Fruit fly (Drosophila melanogaster) whole organism, embryonic: Measurements from ENCODE around the gene CG44044.

Source experiments
- Abd-B ChIP-seq: fragments of 200-800 bp; sonication (Bioruptor generic); optimal IDR thresholded peaks from 2 replicates; lab custom pipeline; 2018; ENCODE audit warnings: missing biosample characterization, mild to moderate bottlenecking, missing genetic modification characterization, moderate library complexity
- Awh ChIP-seq: fragments of 200-800 bp; sonication (Bioruptor generic); IDR thresholded peaks from 2 replicates; pipeline ENCODE4, ENCODE4 v1.3.6; 2022; ENCODE audit warnings: missing biosample characterization, missing genetic modification characterization
- CG10431 ChIP-seq: fragments of 200-800 bp; sonication (Bioruptor generic); optimal IDR thresholded peaks from 3 replicates; lab custom pipeline; 2018; ENCODE audit warnings: missing biosample characterization, mild to moderate bottlenecking, missing genetic modification characterization
- CG12769 ChIP-seq: fragments of 200-800 bp; sonication (Bioruptor generic); optimal IDR thresholded peaks from 2 replicates; lab custom pipeline; 2019; ENCODE audit warnings: missing biosample characterization, mild to moderate bottlenecking, missing genetic modification characterization, moderate library complexity
- CG13287 ChIP-seq: fragments of 200-800 bp; sonication (Bioruptor generic); IDR thresholded peaks from 2 replicates; pipeline ENCODE4 v1.3.6; 2022; ENCODE audit warnings: missing biosample characterization, missing genetic modification characterization; ENCODE audit not compliant: partially characterized antibody
- CG13624 ChIP-seq: fragments of 200-800 bp; sonication (Bioruptor generic); optimal IDR thresholded peaks from 2 replicates; lab custom pipeline; 2016; ENCODE audit warnings: missing biosample characterization, missing genetic modification characterization
- CG14710 ChIP-seq: fragments of 200-800 bp; sonication (Bioruptor generic); optimal IDR thresholded peaks from 3 replicates; lab custom pipeline; 2019; ENCODE audit warnings: missing biosample characterization, mild to moderate bottlenecking, missing genetic modification characterization, moderate library complexity
- CG18619 ChIP-seq: fragments of 200-800 bp; sonication (Bioruptor generic); optimal IDR thresholded peaks from 3 replicates; lab custom pipeline; 2017; ENCODE audit warnings: missing biosample characterization, mild to moderate bottlenecking, missing genetic modification characterization
- CG2116 ChIP-seq: fragments of 200-800 bp; sonication (Bioruptor generic); optimal IDR thresholded peaks from 3 replicates; lab custom pipeline; 2018; ENCODE audit warnings: missing biosample characterization, mild to moderate bottlenecking, missing genetic modification characterization
- CG30020 ChIP-seq: fragments of 200-800 bp; optimal IDR thresholded peaks from 2 replicates; lab custom pipeline; 2019; ENCODE audit warnings: missing biosample characterization, mild to moderate bottlenecking, missing genetic modification characterization, moderate library complexity
- CG31388 ChIP-seq: fragments of 200-800 bp; sonication (Bioruptor generic); optimal IDR thresholded peaks from 2 replicates; lab custom pipeline; 2016; ENCODE audit warnings: missing biosample characterization, missing genetic modification characterization
- CG33557 ChIP-seq: fragments of 200-800 bp; sonication (Bioruptor generic); optimal IDR thresholded peaks from 2 replicates; lab custom pipeline; 2019; ENCODE audit warnings: missing biosample characterization, mild to moderate bottlenecking, missing genetic modification characterization, moderate library complexity
- CG3407 ChIP-seq: fragments of 200-800 bp; sonication (Bioruptor generic); optimal IDR thresholded peaks from 2 replicates; lab custom pipeline; 2018; ENCODE audit warnings: missing biosample characterization, mild to moderate bottlenecking, missing genetic modification characterization
- CG43689 ChIP-seq: fragments of 200-800 bp; sonication (Bioruptor generic); IDR thresholded peaks from 2 replicates; pipeline ENCODE4 v1.3.6; 2022; ENCODE audit warnings: missing biosample characterization, missing genetic modification characterization
- CG4617 ChIP-seq: fragments of 200-800 bp; sonication (Bioruptor generic); optimal IDR thresholded peaks from 3 replicates; lab custom pipeline; 2016; ENCODE audit warnings: missing biosample characterization, missing genetic modification characterization, borderline replicate concordance
- CG5953 ChIP-seq: fragments of 200-800 bp; sonication (Bioruptor generic); IDR thresholded peaks from 2 replicates; pipeline ENCODE4 v1.3.6; 2022; ENCODE audit warnings: missing biosample characterization, missing genetic modification characterization
- CG6683 ChIP-seq: fragments of 200-800 bp; sonication (Bioruptor generic); optimal IDR thresholded peaks from 2 replicates; lab custom pipeline; 2017; ENCODE audit warnings: missing biosample characterization, mild to moderate bottlenecking, missing genetic modification characterization, missing genetic modification reagents
- Camta ChIP-seq: fragments of 200-800 bp; sonication (Bioruptor generic); optimal IDR thresholded peaks from 2 replicates; lab custom pipeline; 2016; ENCODE audit warnings: missing biosample characterization, missing genetic modification characterization
- CrebB ChIP-seq: fragments of 200-800 bp; sonication (Bioruptor generic); optimal IDR thresholded peaks from 3 replicates; lab custom pipeline; 2018; ENCODE audit warnings: missing biosample characterization, mild to moderate bottlenecking, missing genetic modification characterization
- Dad ChIP-seq: fragments of 200-800 bp; sonication (Bioruptor generic); optimal IDR thresholded peaks from 3 replicates; lab custom pipeline; 2016; ENCODE audit warnings: missing biosample characterization, missing genetic modification characterization
- Dek ChIP-seq: fragments of 200-800 bp; sonication (Bioruptor generic); optimal IDR thresholded peaks from 3 replicates; lab custom pipeline; 2019; ENCODE audit warnings: missing biosample characterization, mild to moderate bottlenecking, missing genetic modification characterization, moderate library complexity
- Dll ChIP-seq: fragments of 200-800 bp; sonication (Bioruptor generic); IDR thresholded peaks from 4 replicates; pipeline ENCODE4 v1.3.6; 2022; ENCODE audit warnings: missing biosample characterization, missing genetic modification characterization; ENCODE audit not compliant: partially characterized antibody
- Ets65A ChIP-seq: fragments of 200-800 bp; sonication (Bioruptor generic); peaks from one replicate; lab custom pipeline; 2016; ENCODE audit warnings: missing biosample characterization, missing genetic modification characterization
- Ets97D ChIP-seq: fragments of 200-800 bp; sonication (Bioruptor generic); optimal IDR thresholded peaks from 3 replicates; lab custom pipeline; 2016; ENCODE audit warnings: missing biosample characterization, missing genetic modification characterization
- Fer3 ChIP-seq: fragments of 200-800 bp; sonication (Bioruptor generic); optimal IDR thresholded peaks from 2 replicates; lab custom pipeline; 2018; ENCODE audit warnings: missing biosample characterization, mild to moderate bottlenecking, missing genetic modification characterization, moderate library complexity
- HLHmδ ChIP-seq: fragments of 200-800 bp; sonication (Bioruptor generic); optimal IDR thresholded peaks from 2 replicates; lab custom pipeline; 2018; ENCODE audit warnings: missing biosample characterization, mild to moderate bottlenecking, missing genetic modification characterization, moderate library complexity
- Hey ChIP-seq: fragments of 200-800 bp; sonication (Bioruptor generic); optimal IDR thresholded peaks from 3 replicates; lab custom pipeline; 2018; ENCODE audit warnings: missing biosample characterization, mild to moderate bottlenecking, missing genetic modification characterization
- Hr3 ChIP-seq: fragments of 200-800 bp; sonication (Bioruptor generic); optimal IDR thresholded peaks from 3 replicates; lab custom pipeline; 2016; ENCODE audit warnings: missing biosample characterization, missing genetic modification characterization
- Hr39 ChIP-seq: fragments of >200 bp; optimal IDR thresholded peaks from 2 replicates; lab custom pipeline; 2017
- Mrtf ChIP-seq: fragments of 200-800 bp; sonication (Bioruptor generic); IDR thresholded peaks from 3 replicates; pipeline ENCODE4 v1.3.6; 2022; ENCODE audit warnings: missing biosample characterization, missing genetic modification characterization
- Myb ChIP-seq: fragments of 200-800 bp; sonication (Bioruptor generic); optimal IDR thresholded peaks from 2 replicates; lab custom pipeline; 2016; ENCODE audit warnings: missing biosample characterization, missing genetic modification characterization
- Nf-YB ChIP-seq: fragments of 200-800 bp; sonication (Bioruptor generic); optimal IDR thresholded peaks from 3 replicates; lab custom pipeline; 2019; ENCODE audit warnings: missing biosample characterization, mild to moderate bottlenecking, missing genetic modification characterization, moderate library complexity
- chn ChIP-seq: fragments of 200-800 bp; sonication (Bioruptor generic); optimal IDR thresholded peaks from 2 replicates; lab custom pipeline; 2016; ENCODE audit warnings: missing biosample characterization, missing genetic modification characterization
- dm ChIP-seq: fragments of 200-800 bp; sonication (Bioruptor generic); optimal IDR thresholded peaks from 3 replicates; lab custom pipeline; 2016; ENCODE audit warnings: missing biosample characterization, missing genetic modification characterization
- dmrt11E ChIP-seq: fragments of 200-800 bp; sonication (Bioruptor generic); optimal IDR thresholded peaks from 3 replicates; lab custom pipeline; 2018; ENCODE audit warnings: missing biosample characterization, mild to moderate bottlenecking, missing genetic modification characterization, moderate library complexity
- fd96Cb ChIP-seq: fragments of 200-800 bp; sonication (Bioruptor generic); optimal IDR thresholded peaks from 2 replicates; lab custom pipeline; 2018; ENCODE audit warnings: missing biosample characterization, mild to moderate bottlenecking, missing genetic modification characterization, moderate library complexity
- gcm ChIP-seq: fragments of 200-800 bp; sonication (Bioruptor generic); optimal IDR thresholded peaks from 2 replicates; lab custom pipeline; 2019; ENCODE audit warnings: missing biosample characterization, mild to moderate bottlenecking, missing genetic modification characterization, moderate library complexity
- h ChIP-seq: fragments of >200 bp; optimal IDR thresholded peaks from 2 replicates; lab custom pipeline; 2017
- ham ChIP-seq: fragments of 200-800 bp; sonication (Bioruptor generic); IDR thresholded peaks from 2 replicates; pipeline ENCODE4 v1.3.6; 2022; ENCODE audit warnings: missing biosample characterization, missing genetic modification characterization
- klu ChIP-seq: fragments of 200-800 bp; sonication (Bioruptor generic); IDR thresholded peaks from 2 replicates; pipeline ENCODE4 v1.3.6; 2022; ENCODE audit warnings: missing biosample characterization, missing genetic modification characterization
- mld ChIP-seq: fragments of 200-800 bp; sonication (Bioruptor generic); IDR thresholded peaks from 3 replicates; pipeline ENCODE4 v1.3.6; 2022; ENCODE audit warnings: missing biosample characterization, missing genetic modification characterization; ENCODE audit not compliant: partially characterized antibody
- pita ChIP-seq: fragments of 200-800 bp; sonication (Bioruptor generic); optimal IDR thresholded peaks from 2 replicates; lab custom pipeline; 2017; ENCODE audit warnings: missing biosample characterization, mild to moderate bottlenecking, missing genetic modification characterization
- ro ChIP-seq: fragments of 200-800 bp; sonication (Bioruptor generic); IDR thresholded peaks from 2 replicates; pipeline ENCODE4 v1.3.6; 2022; ENCODE audit warnings: missing biosample characterization, missing genetic modification characterization
- sd ChIP-seq: fragments of 200-800 bp; sonication (Bioruptor generic); optimal IDR thresholded peaks from 3 replicates; lab custom pipeline; 2018; ENCODE audit warnings: missing biosample characterization, mild to moderate bottlenecking, missing genetic modification characterization, moderate library complexity
- sens ChIP-seq: fragments of 200-800 bp; sonication (Bioruptor generic); peaks from one replicate; lab custom pipeline; 2016; ENCODE audit warnings: missing biosample characterization, missing genetic modification characterization
- sima ChIP-seq: fragments of 200-800 bp; sonication (Bioruptor generic); optimal IDR thresholded peaks from 2 replicates; lab custom pipeline; 2016; ENCODE audit warnings: missing biosample characterization, missing genetic modification characterization
- tgo ChIP-seq: fragments of 200-800 bp; sonication (Bioruptor generic); IDR thresholded peaks from 3 replicates; pipeline ENCODE4 v1.3.6; 2022; ENCODE audit warnings: missing biosample characterization, missing genetic modification characterization
- ttk ChIP-seq: fragments of 200-800 bp; sonication (Bioruptor generic); IDR thresholded peaks from 2 replicates; pipeline ENCODE4 v2.1.2; 2022; ENCODE audit warnings: missing biosample characterization, missing genetic modification characterization
- usp ChIP-seq: fragments of >200 bp; optimal IDR thresholded peaks from 2 replicates; lab custom pipeline; 2017; ENCODE audit warnings: missing biosample characterization, missing genetic modification characterization
- vfl ChIP-seq: fragments of 200-800 bp; sonication (Bioruptor generic); optimal IDR thresholded peaks from 2 replicates; lab custom pipeline; 2016; ENCODE audit warnings: missing biosample characterization, missing genetic modification characterization
- vnd ChIP-seq: fragments of 200-800 bp; sonication (Bioruptor generic); IDR thresholded peaks from 3 replicates; pipeline ENCODE4 v1.3.6; 2022; ENCODE audit warnings: missing biosample characterization, missing genetic modification characterization; ENCODE audit not compliant: partially characterized antibody

Gene CG44044

dm6 chr3R:16341817-16342374 is 20.3 kb downstream of the CG44044 start, which contains the start of the genes SF2 and pad (continued):
- TF ChIP-seq CG2116 (GFP tag; lab: Kevin White, UChicago) (peak; percentile 95), Dek (tag; lab: Kevin White, UChicago) (peak; percentile 68), Nf-YB (GFP tag; lab: Kevin White, UChicago) (peak; percentile 22), Hr3 (peak; percentile 74), Myb (GFP tag; lab: Kevin White, UChicago) (peak; percentile 56), Hey (tag; lab: Kevin White, UChicago) (no peak), fd96Cb (tag; lab: Kevin White, UChicago) (peak; percentile 64), HLHmδ (peak; percentile 13), tgo (GFP tag; lab: Robert Waterston, UW) (peak; percentile 73), Mrtf (GFP tag; lab: Robert Waterston, UW) (no peak; the same call in 2 of the 3 replicates), Dll (GFP tag; lab: Robert Waterston, UW) (peak; percentile 98), chn (GFP tag; lab: Kevin White, UChicago) (peak; percentile 87), Ets97D (GFP tag; lab: Kevin White, UChicago) (peak; percentile 75), dmrt11E (tag; lab: Kevin White, UChicago) (peak; percentile 70), CG14710 (tag; lab: Kevin White, UChicago) (peak; percentile 89), gcm (GFP tag; lab: Kevin White, UChicago) (peak; percentile 54), CG13624 (GFP tag; lab: Kevin White, UChicago) (peak; percentile 80), ttk (GFP tag; lab: Robert Waterston, UW) (no peak; the same call in 1 of the 2 replicates), mld (GFP tag; lab: Robert Waterston, UW) (peak; percentile 82), Ets65A (GFP tag; lab: Kevin White, UChicago) (peak; percentile 96), vnd (GFP tag; lab: Robert Waterston, UW) (peak; percentile 97), Awh (GFP tag; lab: Robert Waterston, UW) (peak; percentile 41; the same call in 1 of the 2 replicates), CG43689 (no peak), CG30020 (tag; lab: Kevin White, UChicago) (peak; percentile 82), dm (peak; percentile 82), Camta (GFP tag; lab: Kevin White, UChicago) (peak; percentile 76), CG4617 (GFP tag; lab: Kevin White, UChicago) (peak; percentile 68), CG18619 (peak; percentile 65), CG13287 (GFP tag; lab: Robert Waterston, UW) (peak; percentile 96), sd (tag; lab: Kevin White, UChicago) (peak; percentile 77), CG6683 (GFP tag; lab: Kevin White, UChicago) (peak; percentile 14), Hr39 (lab: Kevin White, UChicago) (no peak), sens (GFP tag; lab: Kevin White, UChicago) (peak; percentile 98), CrebB (tag; lab: Kevin White, UChicago) (no peak), usp (no peak), ro (GFP tag; lab: Robert Waterston, UW) (no peak), CG5953 (GFP tag; lab: Robert Waterston, UW) (no peak), pita (no peak), klu (GFP tag; lab: Robert Waterston, UW) (peak; percentile 60), CG31388 (GFP tag; lab: Kevin White, UChicago) (peak; percentile 46), CG10431 (peak; percentile 10), Fer3 (tag; lab: Kevin White, UChicago) (peak; percentile 60), h (lab: Kevin White, UChicago) (no peak), CG12769 (tag; lab: Kevin White, UChicago) (peak; percentile 55), ham (GFP tag; lab: Robert Waterston, UW) (no peak), CG33557 (peak; percentile 78), vfl (peak; percentile 85), Abd-B (GFP tag; lab: Kevin White, UChicago) (peak; percentile 84), CG3407 (GFP tag; lab: Kevin White, UChicago) (peak; percentile 39), Dad (GFP tag; lab: Kevin White, UChicago) (peak; percentile 66), sima (GFP tag; lab: Kevin White, UChicago) (peak; percentile 42)
